Fruit fly (Drosophila melanogaster): Measurements from ENCODE around the gene CG44954.

Gene CG44954

dm6 chr3R:30570554-30571141, 51.1 kb downstream of the CG44954 start (continued):
- TF ChIP-seq Neu2 (GFP tag; optimal IDR thresholded peaks at IDR 0.05; ENCODE audit: borderline replicate concordance) (no peak), ato (GFP tag; IDR thresholded peaks at IDR 0.05; ENCODE audit: partially characterized antibody) (no peak), gce (GFP tag; IDR thresholded peaks at IDR 0.05) (peak; percentile 74; the same call in 2 of the 3 replicates), CG1603 (tag; optimal IDR thresholded peaks at IDR 0.05) (peak; percentile 96), CG10274 (GFP tag; optimal IDR thresholded peaks at IDR 0.05) (peak; percentile 28), Poxn (GFP tag; IDR thresholded peaks at IDR 0.05) (no peak), Dip2 (GFP tag; IDR thresholded peaks at IDR 0.05) (no peak), sr (GFP tag; IDR thresholded peaks at IDR 0.05) (peak; percentile 42; the same call in 1 of the 3 replicates), Hey (tag; optimal IDR thresholded peaks at IDR 0.05) (no peak), sna (GFP tag; IDR thresholded peaks at IDR 0.05; ENCODE audit: partially characterized antibody) (no peak), CG12071 (GFP tag; optimal IDR thresholded peaks at IDR 0.05) (peak; percentile 74), CG12299 (tag; optimal IDR thresholded peaks at IDR 0.05) (peak; percentile 72), Pdp1 (GFP tag; optimal IDR thresholded peaks at IDR 0.05) (peak; percentile 51 to 72), Mrtf (GFP tag; IDR thresholded peaks at IDR 0.05) (peak; percentile 74), CG4617 (GFP tag; optimal IDR thresholded peaks at IDR 0.05; ENCODE audit: borderline replicate concordance) (no peak), CG17612 (GFP tag; IDR thresholded peaks at IDR 0.05) (peak; percentile 36; the same call in 1 of the 2 replicates), wdn (GFP tag; IDR thresholded peaks at IDR 0.05) (0 out of 2 replicates have a peak, but pooled peaks have one; percentile 13), CG10209 (GFP tag; optimal IDR thresholded peaks at IDR 0.05) (peak; percentile 85), lmd (GFP tag; IDR thresholded peaks at IDR 0.05) (peak; percentile 83), CG18011 (GFP tag; optimal IDR thresholded peaks at IDR 0.05) (peak; percentile 20), fru (optimal IDR thresholded peaks at IDR 0.05) (no peak), Sry-δ (GFP tag; optimal IDR thresholded peaks at IDR 0.05) (peak; percentile 16), CG2120 (GFP tag; optimal IDR thresholded peaks at IDR 0.05) (peak; percentile 54), Atf-2 (GFP tag; optimal IDR thresholded peaks at IDR 0.05) (peak; percentile 36), pita (GFP tag; optimal IDR thresholded peaks at IDR 0.05) (no peak), zfh2 (GFP tag; optimal IDR thresholded peaks at IDR 0.05) (no peak), mld (GFP tag; IDR thresholded peaks at IDR 0.05; ENCODE audit: partially characterized antibody) (no peak), Ada2b (GFP tag; IDR thresholded peaks at IDR 0.05) (peak; percentile 84), exex (tag; optimal IDR thresholded peaks at IDR 0.05) (peak; percentile 5), chn (GFP tag; optimal IDR thresholded peaks at IDR 0.05) (peak; percentile 66), Rx (GFP tag; IDR thresholded peaks at IDR 0.05) (peak; percentile 62), gro (GFP tag; optimal IDR thresholded peaks at IDR 0.05) (peak; percentile 31), CG10147 (GFP tag; optimal IDR thresholded peaks at IDR 0.05) (peak; percentile 65), luna (GFP tag; optimal IDR thresholded peaks at IDR 0.05) (no peak), tio (GFP tag; optimal IDR thresholded peaks at IDR 0.05) (peak; percentile 34), CG7987 (GFP tag; optimal IDR thresholded peaks at IDR 0.05) (peak; percentile 24), fd3F (GFP tag; optimal IDR thresholded peaks at IDR 0.05) (peak; percentile 61), Stat92E (GFP tag; optimal IDR thresholded peaks at IDR 0.05) (no peak), Six4 (GFP tag; optimal IDR thresholded peaks at IDR 0.05) (peak; percentile 78), Nf-YA (GFP tag; IDR thresholded peaks at IDR 0.05) (peak; percentile 73), CG10565 (GFP tag; optimal IDR thresholded peaks at IDR 0.05) (no peak), CG10979 (tag; optimal IDR thresholded peaks at IDR 0.05) (peak; percentile 87), amos (GFP tag; IDR thresholded peaks at IDR 0.05; ENCODE audit: partially characterized antibody) (no peak), CG8089 (GFP tag; optimal IDR thresholded peaks at IDR 0.05) (peak; percentile 51), cg (GFP tag; optimal IDR thresholded peaks at IDR 0.05) (no peak), Bdp1 (GFP tag; optimal IDR thresholded peaks at IDR 0.05) (no peak), CG10543 (GFP tag; optimal IDR thresholded peaks at IDR 0.05) (peak; percentile 30), CG5953 (GFP tag; IDR thresholded peaks at IDR 0.05) (peak; percentile 88), esg (GFP tag; conservative IDR thresholded peaks at IDR 0.05) (peak; percentile 90)
